Fruit fly (Drosophila melanogaster) Kc167 (cell line): ENCODE measurements around the gene CG9312.

Experiments used
- insv ChIP-seq: fragments of >200 bp; optimal IDR thresholded peaks from 3 replicates; lab custom pipeline; 2018; ENCODE audit warnings: missing external identifiers
- psq ChIP-seq: fragments of >200 bp; optimal IDR thresholded peaks from 2 replicates; lab custom pipeline; 2017; ENCODE audit warnings: missing external identifiers
- ttk ChIP-seq: sonication (Bioruptor generic); optimal IDR thresholded peaks from 2 replicates; lab custom pipeline; 2017; ENCODE audit warnings: missing external identifiers

DNA sequence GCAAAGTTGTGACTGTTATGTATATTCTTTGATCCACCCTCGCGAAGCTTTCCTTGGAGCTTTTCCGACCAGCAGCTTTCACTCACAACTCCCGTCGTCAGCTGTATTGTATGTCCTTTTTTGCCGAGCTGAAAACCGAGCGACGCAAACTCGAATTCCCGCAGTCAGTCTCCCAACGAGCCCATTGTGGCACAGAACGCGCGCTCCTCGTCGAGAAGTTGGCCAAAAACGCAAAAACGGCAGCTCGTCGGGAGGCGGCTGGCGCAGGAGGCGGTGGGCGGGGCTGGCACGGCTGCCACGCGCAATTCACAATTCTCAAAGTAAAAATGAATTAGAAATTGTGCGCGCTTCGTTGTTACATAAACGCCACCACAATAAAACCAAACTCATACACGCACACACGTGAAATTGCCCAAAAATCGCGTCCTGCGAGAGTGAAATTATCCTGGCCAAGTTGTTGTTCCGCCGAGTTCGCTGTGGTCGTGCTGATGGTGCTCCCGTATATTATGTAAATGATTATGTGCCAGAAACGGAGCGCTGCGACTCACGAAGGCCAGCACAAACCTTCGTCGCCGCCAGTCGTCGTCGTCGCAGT is 30.2 kb upstream of the CG9312 start:
- TF ChIP-seq psq (lab: Kevin White, UChicago) = no peak
- no peak for TF ChIP-seq ttk (lab: Kevin White, UChicago)
- TF ChIP-seq insv = no peak
